Fruit fly (Drosophila melanogaster): Measurements from ENCODE around the gene Mob2.

- TF ChIP-seq Dll (optimal IDR thresholded peaks at IDR 0.05): no peak
- no peak for TF ChIP-seq CG8478 (optimal IDR thresholded peaks at IDR 0.05)
- TF ChIP-seq psq (optimal IDR thresholded peaks at IDR 0.05): no peak
- TF ChIP-seq usp (GFP tag; optimal IDR thresholded peaks at IDR 0.05): no peak
- TF ChIP-seq pan (optimal IDR thresholded peaks at IDR 0.05): no peak
Observed at dm6 chr3L:11472991-11473390, 89.0 kb downstream of the Mob2 start, which contains the start of gene Vha16-3.

All from whole organism.